Fruit fly (Drosophila melanogaster): ENCODE data around the gene bcn92.

bcn92 gene

dm6 chrX:2194208-2195094, 45.0 kb upstream of the bcn92 start (continued):
- no peak for TF ChIP-seq C15 (GFP tag; IDR thresholded peaks at IDR 0.05)
- no peak for TF ChIP-seq tup (GFP tag; optimal IDR thresholded peaks at IDR 0.05)
- no peak for TF ChIP-seq ewg (GFP tag; optimal IDR thresholded peaks at IDR 0.05)
- TF ChIP-seq crol (GFP tag; IDR thresholded peaks at IDR 0.05) = peak; percentile 75
- no peak for TF ChIP-seq zen2 (GFP tag; IDR thresholded peaks at IDR 0.05; ENCODE audit: partially characterized antibody)
- TF ChIP-seq hb (GFP tag; IDR thresholded peaks at IDR 0.05; ENCODE audit: partially characterized antibody) = no peak
- TF ChIP-seq CG9609 (GFP tag; optimal IDR thresholded peaks at IDR 0.05) = no peak
- TF ChIP-seq hbn (GFP tag; IDR thresholded peaks at IDR 0.05; ENCODE audit: partially characterized antibody) = 0 out of 2 replicates have a peak, but pooled peaks have one; percentile 17
- no peak for TF ChIP-seq CG1233 (GFP tag; optimal IDR thresholded peaks at IDR 0.05)
- TF ChIP-seq CG4730 (GFP tag; IDR thresholded peaks at IDR 0.05) = no peak
- no peak for TF ChIP-seq CG18599 (GFP tag; optimal IDR thresholded peaks at IDR 0.05)
- peak; percentile 94 for TF ChIP-seq sug (tag; optimal IDR thresholded peaks at IDR 0.05)
- TF ChIP-seq ro (GFP tag; IDR thresholded peaks at IDR 0.05) = no peak
- no peak for TF ChIP-seq gce (GFP tag; IDR thresholded peaks at IDR 0.05)
- no peak for TF ChIP-seq Dek (tag; optimal IDR thresholded peaks at IDR 0.05)
- TF ChIP-seq CG43689 (GFP tag; IDR thresholded peaks at IDR 0.05) = no peak
- no peak for TF ChIP-seq dan (GFP tag; IDR thresholded peaks at IDR 0.05)
- TF ChIP-seq sd (tag; optimal IDR thresholded peaks at IDR 0.05) = no peak
- no peak for TF ChIP-seq CG10431 (GFP tag; optimal IDR thresholded peaks at IDR 0.05)
- TF ChIP-seq pb (GFP tag; optimal IDR thresholded peaks at IDR 0.05) = no peak
- TF ChIP-seq CG3407 (GFP tag; optimal IDR thresholded peaks at IDR 0.05) = no peak
- no peak for TF ChIP-seq CG11504 (tag; optimal IDR thresholded peaks at IDR 0.05)
- no peak for TF ChIP-seq BEAF-32 (GFP tag; optimal IDR thresholded peaks at IDR 0.05)
- no peak for TF ChIP-seq sima (GFP tag; optimal IDR thresholded peaks at IDR 0.05)
- TF ChIP-seq CG7556 (GFP tag; optimal IDR thresholded peaks at IDR 0.05) = no peak
- TF ChIP-seq CG18476 (GFP tag; optimal IDR thresholded peaks at IDR 0.05) = no peak
- TF ChIP-seq prd (optimal IDR thresholded peaks at IDR 0.05) = no peak
- no peak for TF ChIP-seq prd (GFP tag; IDR thresholded peaks at IDR 0.05)
- peak; percentile 44; the same call in 1 of the 3 replicates for TF ChIP-seq CG34224 (GFP tag; IDR thresholded peaks at IDR 0.05; ENCODE audit: partially characterized antibody)
- TF ChIP-seq slp2 (GFP tag; optimal IDR thresholded peaks at IDR 0.05) = no peak
- TF ChIP-seq ind (GFP tag; optimal IDR thresholded peaks at IDR 0.05) = no peak
- TF ChIP-seq CG3065 (GFP tag; optimal IDR thresholded peaks at IDR 0.05) = no peak
- TF ChIP-seq dmrt11E (tag; optimal IDR thresholded peaks at IDR 0.05) = no peak
- TF ChIP-seq ap (GFP tag; IDR thresholded peaks at IDR 0.05) = no peak
- TF ChIP-seq CG17829 (tag; optimal IDR thresholded peaks at IDR 0.05) = no peak
- no peak for TF ChIP-seq Side (GFP tag; optimal IDR thresholded peaks at IDR 0.05)
- no peak for TF ChIP-seq bsh (GFP tag; optimal IDR thresholded peaks at IDR 0.05)
- peak; percentile 4 for TF ChIP-seq cwo (GFP tag; optimal IDR thresholded peaks at IDR 0.05)
- TF ChIP-seq CG10147 (GFP tag; optimal IDR thresholded peaks at IDR 0.05) = no peak
- no peak for TF ChIP-seq Dref (GFP tag; IDR thresholded peaks at IDR 0.05)
- TF ChIP-seq CG4404 (GFP tag; IDR thresholded peaks at IDR 0.05) = no peak
- 0 out of 2 replicates have a peak, but pooled peaks have one; percentile 5 for TF ChIP-seq CG14441 (GFP tag; IDR thresholded peaks at IDR 0.05)
- TF ChIP-seq mirr (GFP tag; optimal IDR thresholded peaks at IDR 0.05) = peak; percentile 80
- no peak for TF ChIP-seq Mad (GFP tag; optimal IDR thresholded peaks at IDR 0.05)
- TF ChIP-seq CG34376 (GFP tag; optimal IDR thresholded peaks at IDR 0.05) = peak; percentile 58
- TF ChIP-seq CG10274 (GFP tag; optimal IDR thresholded peaks at IDR 0.05) = no peak
- TF ChIP-seq CG18011 (GFP tag; optimal IDR thresholded peaks at IDR 0.05) = no peak
- TF ChIP-seq CG7928 (GFP tag; optimal IDR thresholded peaks at IDR 0.05) = no peak
- no peak for TF ChIP-seq bbx (GFP tag; IDR thresholded peaks at IDR 0.05; ENCODE audit: partially characterized antibody)

Data from whole organism, embryonic.